Worm (Caenorhabditis elegans): ENCODE data around the gene srg-50.

Gene srg-50

ce11 chrIV:7039476-7040261 lies 35.3 kb downstream of the srg-50 start, which contains the start of the genes cogc-2 and klp-18 (continued):
- peak; percentile 59; the same call in 1 of the 2 replicates for TF ChIP-seq pha-4 (GFP tag; IDR thresholded peaks at IDR 0.05)
- TF ChIP-seq pha-4 (tag; optimal IDR thresholded peaks at IDR 0.05), result peak; percentile 50
- no peak for TF ChIP-seq gei-8 (GFP tag; optimal IDR thresholded peaks at IDR 0.05)
- TF ChIP-seq ceh-32 (tag; optimal IDR thresholded peaks at IDR 0.05; ENCODE audit: poor library complexity), result no peak
- peak; percentile 64 for TF ChIP-seq nhr-25 (tag; optimal IDR thresholded peaks at IDR 0.05; ENCODE audit: borderline replicate concordance, insufficient read depth)
- TF ChIP-seq cey-2 (tag; optimal IDR thresholded peaks at IDR 0.05; ENCODE audit: borderline replicate concordance, insufficient read depth), result no peak
- TF ChIP-seq ceh-82 (tag; optimal IDR thresholded peaks at IDR 0.05), result no peak
- peak in 1 of 2 experiments; percentile 67 for TF ChIP-seq mdl-1 (tag; optimal IDR thresholded peaks at IDR 0.05)

- TF ChIP-seq F44E2.7 (GFP tag; IDR thresholded peaks at IDR 0.05), result no peak
- TF ChIP-seq nhr-42 (GFP tag; IDR thresholded peaks at IDR 0.05), result no peak
- no peak for TF ChIP-seq ces-1 (GFP tag; optimal IDR thresholded peaks at IDR 0.05)
- TF ChIP-seq nhr-28 (tag; optimal IDR thresholded peaks at IDR 0.05), result no peak
- no peak for TF ChIP-seq F49E8.2 (tag; optimal IDR thresholded peaks at IDR 0.05; ENCODE audit: borderline replicate concordance)
- TF ChIP-seq Y75B8A.6 (GFP tag; IDR thresholded peaks at IDR 0.05), result no peak
- TF ChIP-seq unc-62 (GFP tag; optimal IDR thresholded peaks at IDR 0.05 in 1 of 2), result peak in 1 of 2 experiments; percentile 86
- no peak for TF ChIP-seq unc-62 (tag; optimal IDR thresholded peaks at IDR 0.05)
Measured at ce11 chrIV:7036790-7037189, 38.2 kb downstream of the srg-50 start, which contains the start of gene ufl-1. Gene ufl-1 (minus strand): TSS chrIV:7036859.

ce11 chrIV:7035823-7036222 lies 39.1 kb downstream of the srg-50 start, which contains the start of gene C06G3.3:
Gene C06G3.3 (plus strand): TSS chrIV:7036123.
- TF ChIP-seq D1046.2 (GFP tag; IDR thresholded peaks at IDR 0.05) (no peak), madf-5 (GFP tag; IDR thresholded peaks at IDR 0.05) (no peak), aha-1 (tag) (peak; percentile 46), dmd-6 (GFP tag; IDR thresholded peaks at IDR 0.05) (no peak)

- TF ChIP-seq zag-1 (tag; optimal IDR thresholded peaks at IDR 0.05), result no peak
- TF ChIP-seq nhr-25 (tag; optimal IDR thresholded peaks at IDR 0.05; ENCODE audit: borderline replicate concordance, insufficient read depth), result no peak
- TF ChIP-seq ceh-44 (GFP tag; IDR thresholded peaks at IDR 0.05), result no peak
- TF ChIP-seq snpc-1.2 (GFP tag; IDR thresholded peaks at IDR 0.05), result no peak
- no peak for TF ChIP-seq zip-2 (tag; optimal IDR thresholded peaks at IDR 0.05)
Measured at ce11 chrIV:7032459-7032858, 42.5 kb downstream of the srg-50 start, which contains the start of gene C06G3.8. Gene C06G3.8 (minus strand): TSS chrIV:7032559.

- peak; percentile 16 for TF ChIP-seq fkh-10 (GFP tag; optimal IDR thresholded peaks at IDR 0.05)
- peak in 1 of 2 experiments; percentile 51 for TF ChIP-seq unc-62 (GFP tag; optimal IDR thresholded peaks at IDR 0.05 in 1 of 2)
- no peak for TF ChIP-seq unc-62 (tag; optimal IDR thresholded peaks at IDR 0.05)
- TF ChIP-seq Y105C5A.15 (GFP tag; IDR thresholded peaks at IDR 0.05), result no peak
- TF ChIP-seq cey-2 (tag; optimal IDR thresholded peaks at IDR 0.05; ENCODE audit: borderline replicate concordance, insufficient read depth), result no peak
- TF ChIP-seq dmd-6 (GFP tag; IDR thresholded peaks at IDR 0.05), result no peak
- peak; percentile 20 for TF ChIP-seq mes-2 (tag; optimal IDR thresholded peaks at IDR 0.05; ENCODE audit: poor library complexity, severe bottlenecking)
- no peak for TF ChIP-seq tra-1 (GFP tag; IDR thresholded peaks at IDR 0.05)
Measured at ce11 chrIV:7031019-7031418, 43.9 kb downstream of the srg-50 start.

ce11 chrIV:7025835-7026234 lies 49.1 kb downstream of the srg-50 start:
- no peak for TF ChIP-seq spr-1 (tag; optimal IDR thresholded peaks at IDR 0.05)
- no peak for TF ChIP-seq sdz-12 (GFP tag; optimal IDR thresholded peaks at IDR 0.05)
- TF ChIP-seq Y105C5A.15 (GFP tag; IDR thresholded peaks at IDR 0.05), result no peak
- no peak for TF ChIP-seq mxl-3 (GFP tag; optimal IDR thresholded peaks at IDR 0.05)
- TF ChIP-seq jun-1 (tag; optimal IDR thresholded peaks at IDR 0.05), result no peak
- TF ChIP-seq ctbp-1 (GFP tag; IDR thresholded peaks at IDR 0.05), result no peak
- TF ChIP-seq fkh-10 (GFP tag; optimal IDR thresholded peaks at IDR 0.05), result no peak
- no peak for TF ChIP-seq dmd-9 (GFP tag; IDR thresholded peaks at IDR 0.05)
- no peak for TF ChIP-seq F49E8.2 (tag; optimal IDR thresholded peaks at IDR 0.05; ENCODE audit: borderline replicate concordance)
- no peak for TF ChIP-seq egl-27 (tag; optimal IDR thresholded peaks at IDR 0.05)
- no peak for TF ChIP-seq unc-62 (GFP tag; optimal IDR thresholded peaks at IDR 0.05 in 1 of 2)
- no peak for TF ChIP-seq unc-62 (tag; optimal IDR thresholded peaks at IDR 0.05)
- TF ChIP-seq hlh-30 (tag; optimal IDR thresholded peaks at IDR 0.05; ENCODE audit: insufficient read depth), result peak; percentile 3
- TF ChIP-seq Y5F2A.4 (GFP tag; optimal IDR thresholded peaks at IDR 0.05), result no peak
- no peak for TF ChIP-seq daf-16 (GFP tag; optimal IDR thresholded peaks at IDR 0.05)
- TF ChIP-seq daf-16 (tag; optimal IDR thresholded peaks at IDR 0.05), result peak; percentile 56
